Worm (Caenorhabditis elegans): Measurements from ENCODE around the gene cut-5.

ce11 chrX:10386408-10386807, 48.4 kb upstream of the cut-5 start, which contains the start of gene dyf-6:
- TF ChIP-seq ref-1 (GFP tag; conservative IDR thresholded peaks at IDR 0.05) (no peak), tab-1 (GFP tag; IDR thresholded peaks at IDR 0.05) (no peak), flt-1 (GFP tag; IDR thresholded peaks at IDR 0.05) (no peak)

All from whole organism, midembryonic.